Worm (Caenorhabditis elegans) whole organism, early embryonic: ENCODE results near the gene madf-4.

ENCODE experiments used
- ama-1 ChIP-seq: fragments of 150-350 bp; optimal IDR thresholded peaks from 2 replicates; lab custom pipeline; 2014
- ceh-13 ChIP-seq: fragments of 200-800 bp; sonication (Bioruptor generic); optimal IDR thresholded peaks from 2 replicates; lab custom pipeline; 2018; ENCODE audit warnings: mild to moderate bottlenecking, missing genetic modification characterization, missing compliant biosample characterization
- ets-7 ChIP-seq: sonication (generic microtip); optimal IDR thresholded peaks from 2 replicates; lab custom pipeline; 2016; ENCODE audit warnings: missing genotype, missing genetic modification characterization, missing compliant biosample characterization
- flt-1 ChIP-seq: fragments of 200-800 bp; sonication (Bioruptor generic); IDR thresholded peaks from 2 replicates; pipeline ENCODE4 v1.3.6; 2022; ENCODE audit warnings: missing genetic modification characterization, missing compliant biosample characterization
- hmg-4 ChIP-seq: fragments of 200-800 bp; sonication (Bioruptor generic); optimal IDR thresholded peaks from 2 replicates; lab custom pipeline; 2018; ENCODE audit warnings: mild to moderate bottlenecking, missing genetic modification characterization, missing compliant biosample characterization
- sea-1 ChIP-seq: fragments of 200-800 bp; sonication (Bioruptor generic); conservative IDR thresholded peaks from 2 replicates; pipeline ENCODE4 v1.3.6; 2022; ENCODE audit warnings: missing genetic modification characterization, missing compliant biosample characterization
- tbx-11 ChIP-seq: fragments of 200-800 bp; sonication (Bioruptor generic); IDR thresholded peaks from 2 replicates; pipeline ENCODE4 v1.3.6; 2022; ENCODE audit warnings: missing genetic modification characterization, missing compliant biosample characterization
- tbx-37 ChIP-seq: fragments of 200-800 bp; sonication (Bioruptor generic); conservative IDR thresholded peaks from 2 replicates; pipeline ENCODE4 v1.3.6; 2022; ENCODE audit warnings: missing genetic modification reagents, missing genetic modification characterization, missing compliant biosample characterization

ce11 chrV:9965891-9966290 lies 3.6 kb upstream of the madf-4 start:
- no peak for TF ChIP-seq tbx-11 (GFP tag; lab: Robert Waterston, UW)
- TF ChIP-seq ama-1 (lab: Kevin White, UChicago) = no peak
- no peak for TF ChIP-seq ceh-13 (GFP tag; lab: Kevin White, UChicago)
- no peak for TF ChIP-seq tbx-37 (GFP tag; lab: Robert Waterston, UW)
- TF ChIP-seq flt-1 (GFP tag; lab: Robert Waterston, UW) = no peak
- no peak for TF ChIP-seq ets-7
- TF ChIP-seq hmg-4 (GFP tag; lab: Kevin White, UChicago) = no peak
- no peak for TF ChIP-seq sea-1
